Worm (Caenorhabditis elegans) whole organism, mixed stage, embryonic: Measurements from ENCODE around the gene abhd-3.1.

ENCODE experiments used
- M03D4.4 ChIP-seq: sonication (generic microtip); optimal IDR thresholded peaks from 2 replicates; lab custom pipeline; 2017; ENCODE audit warnings: mild to moderate bottlenecking, missing genetic modification characterization, missing compliant biosample characterization
- blmp-1 ChIP-seq: fragments of 150-350 bp; optimal IDR thresholded peaks from 2 replicates; lab custom pipeline; 2014; ENCODE audit warnings: missing biosample characterization, missing genetic modification characterization
- ceh-39 ChIP-seq: fragments of 150-350 bp; optimal IDR thresholded peaks from 2 replicates; lab custom pipeline; 2014; ENCODE audit warnings: missing biosample characterization, missing genetic modification characterization
- ceh-43 ChIP-seq: fragments of 200-800 bp; sonication (Bioruptor generic); optimal IDR thresholded peaks from 2 replicates; lab custom pipeline; 2018; ENCODE audit warnings: mild to moderate bottlenecking, missing genetic modification characterization, moderate library complexity, missing compliant biosample characterization
- ceh-83 ChIP-seq: fragments of 200-800 bp; sonication (Bioruptor generic); optimal IDR thresholded peaks from 2 replicates; lab custom pipeline; 2018; ENCODE audit warnings: mild to moderate bottlenecking, missing genetic modification characterization, missing compliant biosample characterization
- ces-1 ChIP-seq: fragments of 150-350 bp; optimal IDR thresholded peaks from 2 replicates; lab custom pipeline; 2014; ENCODE audit warnings: missing biosample characterization, missing genetic modification reagents, missing genetic modification characterization
- cnd-1 ChIP-seq: fragments of 200-800 bp; sonication (Bioruptor generic); optimal IDR thresholded peaks from 2 replicates; lab custom pipeline; 2018; ENCODE audit warnings: mild to moderate bottlenecking, missing genetic modification characterization, missing compliant biosample characterization
- drap-1 ChIP-seq: fragments of 200-800 bp; sonication (Bioruptor generic); optimal IDR thresholded peaks from 3 replicates; lab custom pipeline; 2018; ENCODE audit warnings: mild to moderate bottlenecking, missing genetic modification characterization, missing compliant biosample characterization
- elt-3 ChIP-seq: fragments of 150-350 bp; optimal IDR thresholded peaks from 2 replicates; lab custom pipeline; 2014; ENCODE audit warnings: missing biosample characterization, missing genetic modification characterization
- flh-1 ChIP-seq: fragments of 200-800 bp; sonication (Bioruptor generic); optimal IDR thresholded peaks from 2 replicates; lab custom pipeline; 2018; ENCODE audit warnings: mild to moderate bottlenecking, missing genetic modification characterization, moderate library complexity, missing compliant biosample characterization
- ham-2 ChIP-seq: fragments of 200-800 bp; sonication (Bioruptor generic); optimal IDR thresholded peaks from 2 replicates; lab custom pipeline; 2018; ENCODE audit warnings: mild to moderate bottlenecking, missing genetic modification characterization, missing compliant biosample characterization
- hlh-1 ChIP-seq: fragments of 150-350 bp; optimal IDR thresholded peaks from 2 replicates; lab custom pipeline; 2014; ENCODE audit warnings: missing biosample characterization, missing genetic modification reagents, missing genetic modification characterization
- lin-13 ChIP-seq: fragments of 150-350 bp; optimal IDR thresholded peaks from 2 replicates; lab custom pipeline; 2014; ENCODE audit warnings: missing biosample characterization, missing genetic modification characterization
- lin-32 ChIP-seq: fragments of 200-800 bp; sonication (Bioruptor generic); optimal IDR thresholded peaks from 2 replicates; lab custom pipeline; 2018; ENCODE audit warnings: mild to moderate bottlenecking, missing genetic modification characterization, missing compliant biosample characterization
- lsy-2 ChIP-seq: fragments of 150-350 bp; optimal IDR thresholded peaks from 2 replicates; lab custom pipeline; 2014; ENCODE audit warnings: missing biosample characterization, missing genetic modification characterization
- mep-1 ChIP-seq: fragments of 150-350 bp; optimal IDR thresholded peaks from 2 replicates; lab custom pipeline; 2017; ENCODE audit warnings: missing biosample characterization, missing genetic modification reagents, missing genetic modification characterization, inconsistent platforms
- mls-2 ChIP-seq: sonication (generic microtip); optimal IDR thresholded peaks from 2 replicates; lab custom pipeline; 2016; ENCODE audit warnings: mild to moderate bottlenecking, missing genetic modification characterization, moderate library complexity, missing compliant biosample characterization
- nhr-12 ChIP-seq: fragments of 150-350 bp; optimal IDR thresholded peaks from 2 replicates; lab custom pipeline; 2014; ENCODE audit warnings: missing biosample characterization, missing genetic modification characterization
- nhr-2 ChIP-seq: fragments of 150-350 bp; optimal IDR thresholded peaks from 2 replicates; lab custom pipeline; 2014; ENCODE audit warnings: missing biosample characterization, missing genetic modification characterization
- nhr-237 ChIP-seq: fragments of 150-350 bp; optimal IDR thresholded peaks from 2 replicates; lab custom pipeline; 2014; ENCODE audit warnings: missing biosample characterization, missing genetic modification characterization
- nhr-28 ChIP-seq: fragments of 150-350 bp; optimal IDR thresholded peaks from 2 replicates; lab custom pipeline; 2014; ENCODE audit warnings: missing biosample characterization, missing genetic modification characterization
- pha-4 ChIP-seq: fragments of 150-350 bp; optimal IDR thresholded peaks from 2 replicates; lab custom pipeline; 2018; ENCODE audit warnings: missing biosample characterization, missing genetic modification reagents, missing genetic modification characterization
- snpc-4 ChIP-seq: fragments of 150-350 bp; optimal IDR thresholded peaks from 2 replicates; lab custom pipeline; 2014; ENCODE audit warnings: missing biosample characterization, missing genetic modification characterization
- sptf-1 ChIP-seq: sonication (generic microtip); optimal IDR thresholded peaks from 2 replicates; lab custom pipeline; 2017; ENCODE audit warnings: mild to moderate bottlenecking, missing genetic modification characterization, moderate library complexity, missing compliant biosample characterization
- tbx-8 ChIP-seq: fragments of 200-800 bp; sonication (Bioruptor generic); optimal IDR thresholded peaks from 2 replicates; lab custom pipeline; 2018; ENCODE audit warnings: mild to moderate bottlenecking, missing genetic modification characterization, moderate library complexity, missing compliant biosample characterization
- unc-120 ChIP-seq: sonication (generic microtip); optimal IDR thresholded peaks from 2 replicates; lab custom pipeline; 2017; ENCODE audit warnings: missing genetic modification characterization, missing compliant biosample characterization; ENCODE audit not compliant: poor library complexity, severe bottlenecking
- unc-39 ChIP-seq: fragments of 150-350 bp; optimal IDR thresholded peaks from 2 replicates; lab custom pipeline; 2014; ENCODE audit warnings: missing biosample characterization, missing genetic modification characterization
- unc-62 ChIP-seq: fragments of 150-350 bp; optimal IDR thresholded peaks from 2 replicates; lab custom pipeline; 2014; ENCODE audit warnings: missing biosample characterization, missing genetic modification reagents, missing genetic modification characterization
- ztf-11 ChIP-seq: fragments of 150-350 bp; optimal IDR thresholded peaks from 2 replicates; lab custom pipeline; 2014; ENCODE audit warnings: missing biosample characterization, missing genetic modification characterization

Gene abhd-3.1

ce11 chrV:20005724-20006132 is 50.4 kb downstream of the abhd-3.1 start:
- TF ChIP-seq ztf-11 (tag; lab: Kevin White, UChicago) (no peak), unc-39 (tag; lab: Kevin White, UChicago) (peak; percentile 40), lin-13 (tag; lab: Kevin White, UChicago) (no peak), snpc-4 (tag; lab: Kevin White, UChicago) (no peak), pha-4 (tag; lab: Kevin White, UChicago) (peak; percentile 62), nhr-28 (no peak), hlh-1 (tag; lab: Kevin White, UChicago) (peak; percentile 84), tbx-8 (no peak), cnd-1 (tag; lab: Kevin White, UChicago) (peak; percentile 0), ces-1 (peak; percentile 57), unc-62 (GFP tag; lab: Kevin White, UChicago) (peak; percentile 44), mep-1 (tag; lab: Kevin White, UChicago) (peak; percentile 50), nhr-12 (no peak), ceh-39 (tag; lab: Kevin White, UChicago) (peak; percentile 15), lsy-2 (tag; lab: Kevin White, UChicago) (peak; percentile 18), ceh-43 (no peak), lin-32 (GFP tag; lab: Kevin White, UChicago) (peak; percentile 11), M03D4.4 (tag; lab: Kevin White, UChicago) (no peak), elt-3 (tag; lab: Kevin White, UChicago) (no peak), ham-2 (GFP tag; lab: Kevin White, UChicago) (peak; percentile 92), unc-120 (tag; lab: Kevin White, UChicago) (peak; percentile 83), nhr-237 (tag; lab: Kevin White, UChicago) (peak; percentile 19), drap-1 (GFP tag; lab: Kevin White, UChicago) (peak; percentile 85), mls-2 (tag; lab: Kevin White, UChicago) (no peak), ceh-83 (GFP tag; lab: Kevin White, UChicago) (peak; percentile 8), sptf-1 (tag; lab: Kevin White, UChicago) (no peak), nhr-2 (tag; lab: Kevin White, UChicago) (no peak), flh-1 (GFP tag; lab: Kevin White, UChicago) (no peak)

- no peak for TF ChIP-seq blmp-1 (tag; lab: Kevin White, UChicago)
- no peak for TF ChIP-seq M03D4.4 (tag; lab: Kevin White, UChicago)
- TF ChIP-seq drap-1 (GFP tag; lab: Kevin White, UChicago), result no peak
- TF ChIP-seq lin-32 (GFP tag; lab: Kevin White, UChicago), result no peak
- TF ChIP-seq unc-62 (GFP tag; lab: Kevin White, UChicago), result no peak
- TF ChIP-seq ceh-83 (GFP tag; lab: Kevin White, UChicago), result no peak
- no peak for TF ChIP-seq snpc-4 (tag; lab: Kevin White, UChicago)
- TF ChIP-seq mep-1 (tag; lab: Kevin White, UChicago), result no peak
- no peak for TF ChIP-seq nhr-237 (tag; lab: Kevin White, UChicago)
- TF ChIP-seq nhr-12, result no peak
- no peak for TF ChIP-seq mls-2 (tag; lab: Kevin White, UChicago)
These were observed 52.2 kb downstream of the abhd-3.1 start, which contains the start of gene Y60A3A.23 for ce11 chrV:20007470-20007869. Gene Y60A3A.23, plus strand, starts transcription at chrV:20007770.
